Worm (Caenorhabditis elegans): ENCODE measurements around the gene C34H4.5.

DNA sequence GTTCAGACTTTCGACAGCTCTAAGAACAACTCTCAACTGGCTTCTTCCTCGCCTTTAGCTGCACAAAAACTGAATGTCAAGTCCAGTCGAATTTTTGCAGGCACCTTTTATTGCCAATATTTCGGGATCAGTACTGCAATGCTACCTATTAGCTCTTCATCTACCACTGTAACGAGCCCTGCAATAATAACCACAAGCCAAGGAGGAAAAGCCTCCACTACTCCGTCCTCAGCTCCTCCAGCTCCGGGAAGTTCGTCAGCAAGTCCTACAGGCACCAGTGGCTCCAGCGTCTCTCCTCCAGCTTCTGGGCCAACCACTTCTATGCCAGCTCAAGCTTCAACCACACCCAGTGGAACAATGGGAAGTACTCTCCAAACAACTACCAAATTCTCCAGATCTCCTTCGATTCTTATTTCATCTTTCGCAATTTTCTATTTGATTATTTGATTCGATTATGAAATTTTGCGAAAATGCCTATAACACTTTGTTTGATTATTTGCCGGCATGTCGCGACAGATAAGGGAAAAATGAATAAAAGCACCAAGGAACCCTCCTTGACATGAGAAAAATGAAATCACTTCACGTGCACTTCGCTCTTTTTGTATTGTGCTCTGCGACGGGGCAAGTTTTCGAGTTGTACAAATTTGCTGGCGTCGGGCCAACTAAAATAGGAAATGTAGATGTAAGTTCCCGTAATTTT, 5.1 kb upstream of the C34H4.5 start, which contains the start of gene C34H4.1:
- TF ChIP-seq nhr-12 (tag; optimal IDR thresholded peaks at IDR 0.05) (no peak), nhr-90 (tag; optimal IDR thresholded peaks at IDR 0.05; ENCODE audit: poor library complexity) (no peak), unc-130 (tag; optimal IDR thresholded peaks at IDR 0.05) (no peak), swsn-7 (tag; optimal IDR thresholded peaks at IDR 0.05) (no peak)
